Fruit fly (Drosophila melanogaster): ENCODE measurements around the gene CG6763.

Gene CG6763

dm6 chr3R:23326292-23326691 is 42.5 kb downstream of the CG6763 start (continued):
- TF ChIP-seq knrl (GFP tag; IDR thresholded peaks at IDR 0.05; ENCODE audit: partially characterized antibody) (no peak), onecut (GFP tag; IDR thresholded peaks at IDR 0.05) (peak; percentile 81), CG13123 (GFP tag; optimal IDR thresholded peaks at IDR 0.05) (peak; percentile 58), CG10321 (GFP tag; IDR thresholded peaks at IDR 0.05) (peak; percentile 50; the same call in 1 of the 2 replicates), CG14965 (GFP tag; optimal IDR thresholded peaks at IDR 0.05; ENCODE audit: borderline replicate concordance) (peak; percentile 30), bab2 (GFP tag; optimal IDR thresholded peaks at IDR 0.05) (peak; percentile 82), CG13424 (tag; optimal IDR thresholded peaks at IDR 0.05) (peak; percentile 79), CG12104 (GFP tag; optimal IDR thresholded peaks at IDR 0.05) (peak; percentile 60), vvl (GFP tag; IDR thresholded peaks at IDR 0.05) (peak; percentile 90), CG9437 (GFP tag; optimal IDR thresholded peaks at IDR 0.05) (peak; percentile 48), tx (GFP tag; optimal IDR thresholded peaks at IDR 0.05) (peak; percentile 75), CG12299 (tag; optimal IDR thresholded peaks at IDR 0.05) (peak; percentile 66), tio (GFP tag; optimal IDR thresholded peaks at IDR 0.05) (peak; percentile 79), Ssrp (tag; optimal IDR thresholded peaks at IDR 0.05) (peak; percentile 82), CG2120 (GFP tag; optimal IDR thresholded peaks at IDR 0.05) (peak; percentile 85), CG8089 (GFP tag; optimal IDR thresholded peaks at IDR 0.05) (peak; percentile 83), Gug (GFP tag; IDR thresholded peaks at IDR 0.05) (peak; percentile 68; the same call in 2 of the 4 replicates), CG3847 (GFP tag; IDR thresholded peaks at IDR 0.05) (peak; percentile 51), Dref (GFP tag; IDR thresholded peaks at IDR 0.05) (no peak), Doc3 (GFP tag; IDR thresholded peaks at IDR 0.05; ENCODE audit: partially characterized antibody) (no peak), E2f1 (GFP tag; IDR thresholded peaks at IDR 0.05) (peak; percentile 75), HLH4C (GFP tag; IDR thresholded peaks at IDR 0.05; ENCODE audit: partially characterized antibody) (no peak), bbx (GFP tag; IDR thresholded peaks at IDR 0.05; ENCODE audit: partially characterized antibody) (no peak), Dip2 (GFP tag; IDR thresholded peaks at IDR 0.05) (no peak), esg (GFP tag; conservative IDR thresholded peaks at IDR 0.05) (peak; percentile 69), chif (GFP tag; optimal IDR thresholded peaks at IDR 0.05) (peak; percentile 88 to 93), cg (GFP tag; optimal IDR thresholded peaks at IDR 0.05) (no peak), CG6791 (GFP tag; IDR thresholded peaks at IDR 0.05; ENCODE audit: partially characterized antibody) (no peak), CG8359 (GFP tag; optimal IDR thresholded peaks at IDR 0.05; ENCODE audit: borderline replicate concordance) (peak; percentile 79), GATAe (GFP tag; conservative IDR thresholded peaks at IDR 0.05) (peak; percentile 39; the same call in 1 of the 2 replicates), Usf (GFP tag; optimal IDR thresholded peaks at IDR 0.05) (peak; percentile 71), gro (GFP tag; optimal IDR thresholded peaks at IDR 0.05) (peak; percentile 65), psq (GFP tag; optimal IDR thresholded peaks at IDR 0.05) (peak; percentile 56), bigmax (GFP tag; optimal IDR thresholded peaks at IDR 0.05) (no peak), pum (GFP tag; optimal IDR thresholded peaks at IDR 0.05) (peak; percentile 90), CG3281 (GFP tag; optimal IDR thresholded peaks at IDR 0.05) (peak; percentile 72), insv (GFP tag; optimal IDR thresholded peaks at IDR 0.05) (no peak), CG8478 (optimal IDR thresholded peaks at IDR 0.05) (no peak), gem (tag; optimal IDR thresholded peaks at IDR 0.05) (peak; percentile 93), mam (GFP tag; optimal IDR thresholded peaks at IDR 0.05) (peak; percentile 80), HHEX (GFP tag; optimal IDR thresholded peaks at IDR 0.05) (peak; percentile 73), sc (optimal IDR thresholded peaks at IDR 0.05) (no peak), sc (GFP tag; optimal IDR thresholded peaks at IDR 0.05) (peak; percentile 86), cato (GFP tag; optimal IDR thresholded peaks at IDR 0.05; ENCODE audit: borderline replicate concordance) (peak; percentile 77), CG13296 (GFP tag; optimal IDR thresholded peaks at IDR 0.05) (peak; percentile 46), Dll (GFP tag; IDR thresholded peaks at IDR 0.05; ENCODE audit: partially characterized antibody) (no peak), CG13287 (GFP tag; IDR thresholded peaks at IDR 0.05; ENCODE audit: partially characterized antibody) (no peak), CG4328 (GFP tag; optimal IDR thresholded peaks at IDR 0.05) (no peak), sug (tag; optimal IDR thresholded peaks at IDR 0.05) (no peak), en (GFP tag; optimal IDR thresholded peaks at IDR 0.05) (peak; percentile 76), PHDP (tag; optimal IDR thresholded peaks at IDR 0.05) (peak; percentile 83)

Measured in whole organism, embryonic.